Worm (Caenorhabditis elegans) whole organism, L3 larva: ENCODE measurements around the gene tnt-2.

Experiments used
- ceh-82 ChIP-seq: fragments of 150-350 bp; optimal IDR thresholded peaks from 2 replicates; lab custom pipeline; 2014; ENCODE audit warnings: missing biosample characterization, missing genetic modification characterization
- fos-1 ChIP-seq: fragments of 150-350 bp; optimal IDR thresholded peaks from 2 replicates; lab custom pipeline; 2014; ENCODE audit warnings: missing biosample characterization, missing genetic modification characterization
- nfya-1 ChIP-seq: sonication (generic microtip); optimal IDR thresholded peaks from 2 replicates; lab custom pipeline; 2017; ENCODE audit warnings: missing genetic modification characterization, mild to moderate bottlenecking, missing compliant biosample characterization, antibody characterized with exemption, moderate library complexity; ENCODE audit not compliant: insufficient read depth
- nhr-11 ChIP-seq: fragments of 150-350 bp; optimal IDR thresholded peaks from 2 replicates; lab custom pipeline; 2014; ENCODE audit warnings: missing biosample characterization, missing genetic modification characterization
- nhr-77 ChIP-seq: fragments of 150-350 bp; optimal IDR thresholded peaks from 2 replicates; lab custom pipeline; 2014; ENCODE audit warnings: missing biosample characterization, missing genetic modification characterization

- TF ChIP-seq nfya-1 (tag; lab: Kevin White, UChicago) (no peak), nhr-77 (tag; lab: Kevin White, UChicago) (no peak), ceh-82 (tag; lab: Kevin White, UChicago) (no peak), nhr-11 (tag; lab: Kevin White, UChicago) (no peak), fos-1 (tag; lab: Kevin White, UChicago) (no peak)
Measured at ce11 chrX:8676088-8676779, 47.1 kb downstream of the tnt-2 start.
